Fruit fly (Drosophila melanogaster) whole organism, pupa: ENCODE measurements around the gene CG8765.
A peak's percentile ranks its signal among the peaks of the same experiment; 100 is the strongest.

Source experiments
- CG13204 ChIP-seq: fragments of 200-800 bp; sonication (Bioruptor generic); optimal IDR thresholded peaks from 2 replicates; lab custom pipeline; 2018; ENCODE audit warnings: missing biosample characterization, mild to moderate bottlenecking, missing genetic modification characterization, moderate library complexity
- CG34367 ChIP-seq: fragments of 200-800 bp; sonication (Bioruptor generic); optimal IDR thresholded peaks from 2 replicates; lab custom pipeline; 2018; ENCODE audit warnings: missing biosample characterization, mild to moderate bottlenecking, missing genetic modification characterization
- CG4496 ChIP-seq: fragments of 200-800 bp; sonication (Bioruptor generic); IDR thresholded peaks from 3 replicates; pipeline ENCODE4 v1.3.6; 2022; ENCODE audit warnings: missing biosample characterization, missing genetic modification characterization
- CG8301 ChIP-seq: fragments of 200-800 bp; sonication (Bioruptor generic); optimal IDR thresholded peaks from 2 replicates; lab custom pipeline; 2018; ENCODE audit warnings: missing biosample characterization, mild to moderate bottlenecking, missing genetic modification characterization
- D1 ChIP-seq: fragments of 200-800 bp; sonication (Bioruptor generic); optimal IDR thresholded peaks from 2 replicates; lab custom pipeline; 2018; ENCODE audit warnings: missing biosample characterization, mild to moderate bottlenecking, missing genetic modification characterization, moderate library complexity
- Pif1B ChIP-seq: fragments of 200-800 bp; sonication (Bioruptor generic); optimal IDR thresholded peaks from 3 replicates; lab custom pipeline; 2016; ENCODE audit warnings: missing biosample characterization, missing genetic modification characterization
- Snoo ChIP-seq: fragments of 200-800 bp; sonication (Bioruptor generic); optimal IDR thresholded peaks from 3 replicates; lab custom pipeline; 2017; ENCODE audit warnings: missing biosample characterization, mild to moderate bottlenecking, missing genetic modification characterization, inconsistent platforms
- gl ChIP-seq: fragments of 200-800 bp; sonication (Bioruptor generic); optimal IDR thresholded peaks from 2 replicates; lab custom pipeline; 2018; ENCODE audit warnings: missing biosample characterization, mild to moderate bottlenecking, missing genetic modification characterization

dm6 chr3L:19698651-19699050, 11.5 kb upstream of the CG8765 start:
- TF ChIP-seq D1 (tag; lab: Kevin White, UChicago) (no peak), Snoo (tag; lab: Kevin White, UChicago) (no peak), Pif1B (no peak), CG4496 (peak; percentile 48; the same call in 1 of the 3 replicates), CG13204 (GFP tag; lab: Kevin White, UChicago) (no peak), CG34367 (tag; lab: Kevin White, UChicago) (no peak), gl (tag; lab: Kevin White, UChicago) (no peak), CG8301 (tag; lab: Kevin White, UChicago) (no peak)
